Fruit fly (Drosophila melanogaster) whole organism, adult: ENCODE data around the gene gNacalpha.

Source experiments
- CG12768 ChIP-seq: fragments of 200-800 bp; sonication (Bioruptor generic); optimal IDR thresholded peaks from 2 replicates; lab custom pipeline; 2017; ENCODE audit warnings: missing biosample characterization, missing genetic modification characterization, mild to moderate bottlenecking, moderate library complexity, missing genetic modification reagents
- CG14711 ChIP-seq: fragments of 200-800 bp; sonication (Bioruptor generic); optimal IDR thresholded peaks from 2 replicates; lab custom pipeline; 2018; ENCODE audit warnings: missing biosample characterization, mild to moderate bottlenecking, missing genetic modification characterization, moderate library complexity
- CG7101 ChIP-seq: fragments of 200-800 bp; sonication (Bioruptor generic); optimal IDR thresholded peaks from 2 replicates; lab custom pipeline; 2018; ENCODE audit warnings: missing biosample characterization, mild to moderate bottlenecking, missing genetic modification characterization, moderate library complexity
- Crg-1 ChIP-seq: fragments of 200-800 bp; sonication (Bioruptor generic); optimal IDR thresholded peaks from 2 replicates; lab custom pipeline; 2016; ENCODE audit warnings: missing biosample characterization, missing genetic modification characterization

- TF ChIP-seq CG14711 (tag; lab: Kevin White, UChicago) (no peak), CG12768 (GFP tag; lab: Kevin White, UChicago) (no peak), Crg-1 (GFP tag; lab: Kevin White, UChicago) (no peak), CG7101 (tag; lab: Kevin White, UChicago) (no peak)
Measured at dm6 chr2L:1070941-1071340, 33.9 kb downstream of the gNacalpha start.
